Worm (Caenorhabditis elegans): ENCODE results near the gene C27B7.6.

C27B7.6 gene

ce11 chrIV:8873847-8874246, 32.3 kb downstream of the C27B7.6 start, which contains the start of gene hdl-2:
TSS of gene hdl-2 (plus strand) at chrIV:8874147.
- TF ChIP-seq W03F9.2 (tag; optimal IDR thresholded peaks at IDR 0.05) = no peak
- no peak for TF ChIP-seq him-1 (tag; optimal IDR thresholded peaks at IDR 0.05)
- no peak for TF ChIP-seq dao-5 (tag; optimal IDR thresholded peaks at IDR 0.05)

- TF ChIP-seq him-1 (tag; optimal IDR thresholded peaks at IDR 0.05) (no peak), dao-5 (tag; optimal IDR thresholded peaks at IDR 0.05) (no peak), W03F9.2 (tag; optimal IDR thresholded peaks at IDR 0.05) (no peak)
These were observed 33.2 kb downstream of the C27B7.6 start, which contains the start of gene C09G9.3 for ce11 chrIV:8872958-8873357. TSS of gene C09G9.3 (minus strand) at chrIV:8873058.

- TF ChIP-seq dao-5 (tag; optimal IDR thresholded peaks at IDR 0.05) (no peak), him-1 (tag; optimal IDR thresholded peaks at IDR 0.05) (no peak), W03F9.2 (tag; optimal IDR thresholded peaks at IDR 0.05) (no peak)
These were observed 36.5 kb downstream of the C27B7.6 start, which contains the start of gene npp-23 for ce11 chrIV:8869624-8870023. TSS of gene npp-23 (minus strand) at chrIV:8869679.

- TF ChIP-seq dao-5 (tag; optimal IDR thresholded peaks at IDR 0.05) (no peak), W03F9.2 (tag; optimal IDR thresholded peaks at IDR 0.05) (no peak)
These were observed 38.6 kb downstream of the C27B7.6 start for ce11 chrIV:8867562-8867961.

ce11 chrIV:8866092-8866491, 40.1 kb downstream of the C27B7.6 start:
- TF ChIP-seq him-1 (tag; optimal IDR thresholded peaks at IDR 0.05) (no peak), dao-5 (tag; optimal IDR thresholded peaks at IDR 0.05) (no peak), W03F9.2 (tag; optimal IDR thresholded peaks at IDR 0.05) (peak; percentile 74)

- TF ChIP-seq dao-5 (tag; optimal IDR thresholded peaks at IDR 0.05) (no peak), him-1 (tag; optimal IDR thresholded peaks at IDR 0.05) (no peak), W03F9.2 (tag; optimal IDR thresholded peaks at IDR 0.05) (no peak)
These were observed 40.8 kb downstream of the C27B7.6 start, which contains the start of gene C09G9.1 for ce11 chrIV:8865343-8865742. TSS of gene C09G9.1 (minus strand) at chrIV:8865485.

- TF ChIP-seq dao-5 (tag; optimal IDR thresholded peaks at IDR 0.05) (no peak), W03F9.2 (tag; optimal IDR thresholded peaks at IDR 0.05) (no peak), him-1 (tag; optimal IDR thresholded peaks at IDR 0.05) (no peak)
These were observed 41.5 kb downstream of the C27B7.6 start for ce11 chrIV:8864672-8865071.

ce11 chrIV:8855963-8856362, 50.2 kb downstream of the C27B7.6 start, which contains the start of gene T11B7.5:
TSS of gene T11B7.5 (minus strand) at chrIV:8856063.
- no peak for TF ChIP-seq him-1 (tag; optimal IDR thresholded peaks at IDR 0.05)
- no peak for TF ChIP-seq dao-5 (tag; optimal IDR thresholded peaks at IDR 0.05)
- no peak for TF ChIP-seq W03F9.2 (tag; optimal IDR thresholded peaks at IDR 0.05)

- TF ChIP-seq dao-5 (tag; optimal IDR thresholded peaks at IDR 0.05) = no peak
- no peak for TF ChIP-seq him-1 (tag; optimal IDR thresholded peaks at IDR 0.05)
These were observed 52.8 kb downstream of the C27B7.6 start for ce11 chrIV:8853301-8853700.

Data from whole organism, L4/young adult.